Worm (Caenorhabditis elegans) whole organism, L4 larva: ENCODE data around the gene F52E1.2.
A peak's percentile ranks its signal among the peaks of the same experiment; 100 is the strongest.

Experiments used
- F44E2.7 ChIP-seq: fragments of 200-800 bp; sonication (Bioruptor generic); IDR thresholded peaks from 2 replicates; pipeline ENCODE4 v2.1.2; 2022; ENCODE audit warnings: missing genetic modification characterization, missing compliant biosample characterization
- T20F7.1 ChIP-seq: fragments of 200-800 bp; sonication (Bioruptor generic); optimal IDR thresholded peaks from 2 replicates; lab custom pipeline; 2018; ENCODE audit warnings: mild to moderate bottlenecking, missing genetic modification characterization, missing compliant biosample characterization
- T26A8.4 ChIP-seq: fragments of 200-800 bp; sonication (Bioruptor generic); IDR thresholded peaks from 2 replicates; pipeline ENCODE4 v1.3.6; 2022; ENCODE audit warnings: missing genetic modification characterization, missing compliant biosample characterization
- Y105C5A.15 ChIP-seq: fragments of 200-800 bp; sonication (Bioruptor generic); IDR thresholded peaks from 2 replicates; pipeline ENCODE4 v1.3.6; 2022; ENCODE audit warnings: missing genetic modification characterization, missing compliant biosample characterization
- Y48G9A.11 ChIP-seq: fragments of 200-800 bp; sonication (Bioruptor generic); IDR thresholded peaks from 2 replicates; pipeline ENCODE4 v1.3.6; 2022; ENCODE audit warnings: missing genetic modification reagents, missing genetic modification characterization, missing compliant biosample characterization
- aha-1 ChIP-seq: fragments of 150-350 bp; peaks from one replicate; lab custom pipeline; 2014; ENCODE audit warnings: missing biosample characterization, missing genetic modification characterization
- arid-1 ChIP-seq: fragments of 200-800 bp; sonication (Bioruptor generic); conservative IDR thresholded peaks from 2 replicates; pipeline ENCODE4 v1.3.6; 2022; ENCODE audit warnings: missing genetic modification reagents, missing genetic modification characterization, missing compliant biosample characterization
- attf-4 ChIP-seq: sonication (generic microtip); optimal IDR thresholded peaks from 3 replicates; lab custom pipeline; 2017; ENCODE audit warnings: missing biosample characterization, missing genetic modification characterization
- ceh-28 ChIP-seq: fragments of 150-350 bp; optimal IDR thresholded peaks from 2 replicates; lab custom pipeline; 2014; ENCODE audit warnings: missing biosample characterization, missing genetic modification reagents, missing genetic modification characterization
- ceh-44 ChIP-seq: fragments of 200-800 bp; sonication (Bioruptor generic); IDR thresholded peaks from 2 replicates; pipeline ENCODE4 v1.3.6; 2022; ENCODE audit warnings: missing genetic modification reagents, missing genetic modification characterization, missing compliant biosample characterization
- ces-1 ChIP-seq: fragments of 150-350 bp; sonication (generic microtip); optimal IDR thresholded peaks from 4 replicates; lab custom pipeline; 2014; ENCODE audit warnings: missing biosample characterization, missing genetic modification reagents, missing genetic modification characterization
- daf-16 ChIP-seq, 3 experiments: sonication (generic microtip); optimal IDR thresholded peaks; 2 replicates each; lab custom pipeline; 2016 to 2017; ENCODE audit warnings: missing genetic modification characterization in 3 of 3, missing genetic modification reagents in 3 of 3, mild to moderate bottlenecking in 2 of 3, missing compliant biosample characterization in 2 of 3, missing biosample characterization in 1 of 3, moderate library complexity in 1 of 3
- daf-19 ChIP-seq: fragments of 200-800 bp; sonication (Bioruptor generic); conservative IDR thresholded peaks from 2 replicates; pipeline ENCODE4 v1.3.6; 2022; ENCODE audit warnings: missing genetic modification characterization, missing compliant biosample characterization
- dmd-8 ChIP-seq: fragments of 200-800 bp; sonication (Bioruptor generic); IDR thresholded peaks from 2 replicates; pipeline ENCODE4 v1.3.6; 2022; ENCODE audit warnings: missing genetic modification characterization, missing compliant biosample characterization
- dve-1 ChIP-seq: sonication (generic microtip); optimal IDR thresholded peaks from 2 replicates; lab custom pipeline; 2017; ENCODE audit warnings: antibody characterized with exemption, mild to moderate bottlenecking, missing genetic modification characterization, missing compliant biosample characterization; ENCODE audit not compliant: insufficient read depth
- egl-27 ChIP-seq: sonication (generic microtip); optimal IDR thresholded peaks from 3 replicates; lab custom pipeline; 2017; ENCODE audit warnings: missing biosample characterization, missing genetic modification reagents, missing genetic modification characterization
- hif-1 ChIP-seq, 2 experiments: sonication (generic microtip); optimal IDR thresholded peaks; 2 replicates each; lab custom pipeline; 2016 to 2017; ENCODE audit warnings: missing compliant biosample characterization in 2 of 2, missing genetic modification characterization in 2 of 2, missing genetic modification reagents in 2 of 2, missing genotype in 2 of 2, mild to moderate bottlenecking in 1 of 2
- hlh-11 ChIP-seq: fragments of 200-800 bp; sonication (Bioruptor generic); optimal IDR thresholded peaks from 2 replicates; lab custom pipeline; 2018; ENCODE audit warnings: mild to moderate bottlenecking, missing genetic modification characterization, missing compliant biosample characterization
- hlh-30 ChIP-seq: sonication (generic microtip); optimal IDR thresholded peaks from 2 replicates; lab custom pipeline; 2017; ENCODE audit warnings: antibody characterized with exemption, mild to moderate bottlenecking, missing genetic modification characterization, missing compliant biosample characterization; ENCODE audit not compliant: insufficient read depth
- jun-1 ChIP-seq: fragments of 150-350 bp; optimal IDR thresholded peaks from 2 replicates; lab custom pipeline; 2014; ENCODE audit warnings: missing biosample characterization, missing genetic modification reagents, missing genetic modification characterization
- lin-1 ChIP-seq: fragments of 200-800 bp; sonication (Bioruptor generic); IDR thresholded peaks from 2 replicates; pipeline ENCODE4 v1.3.6; 2022; ENCODE audit warnings: missing genetic modification reagents, missing genetic modification characterization, missing compliant biosample characterization
- lin-13 ChIP-seq: fragments of 150-350 bp; optimal IDR thresholded peaks from 2 replicates; lab custom pipeline; 2014; ENCODE audit warnings: missing biosample characterization, missing genetic modification reagents, missing genetic modification characterization
- lin-38 ChIP-seq: fragments of 200-800 bp; sonication (Bioruptor generic); IDR thresholded peaks from 2 replicates; pipeline ENCODE4 v1.3.6; 2022; ENCODE audit warnings: missing genetic modification reagents, missing genetic modification characterization, missing compliant biosample characterization
- lsy-2 ChIP-seq, 2 experiments: fragments of 150-350 bp in 1 of 2; sonication (generic microtip) in 1 of 2; optimal IDR thresholded peaks; 2 replicates each; lab custom pipeline; 2014 to 2017; ENCODE audit warnings: missing biosample characterization in 2 of 2, missing genetic modification characterization in 2 of 2
- madf-9 ChIP-seq: fragments of 200-800 bp; sonication (Bioruptor generic); conservative IDR thresholded peaks from 2 replicates; pipeline ENCODE4 v1.3.6; 2022; ENCODE audit warnings: missing genetic modification reagents, missing genetic modification characterization, missing compliant biosample characterization
- mes-2 ChIP-seq: sonication (generic microtip); optimal IDR thresholded peaks from 2 replicates; lab custom pipeline; 2016; ENCODE audit warnings: missing genotype, mild to moderate bottlenecking, missing genetic modification characterization, missing compliant biosample characterization; ENCODE audit not compliant: poor library complexity, severe bottlenecking
- nhr-10 ChIP-seq: fragments of 150-350 bp; optimal IDR thresholded peaks from 2 replicates; lab custom pipeline; 2014; ENCODE audit warnings: missing biosample characterization, missing genetic modification characterization
- nhr-11 ChIP-seq: fragments of 150-350 bp; optimal IDR thresholded peaks from 2 replicates; lab custom pipeline; 2014; ENCODE audit warnings: missing biosample characterization, missing genetic modification characterization
- nhr-111 ChIP-seq: fragments of 200-800 bp; sonication (Bioruptor generic); optimal IDR thresholded peaks from 2 replicates; lab custom pipeline; 2018; ENCODE audit warnings: mild to moderate bottlenecking, missing genetic modification characterization, missing compliant biosample characterization
- nhr-25 ChIP-seq: sonication (generic microtip); optimal IDR thresholded peaks from 2 replicates; lab custom pipeline; 2017; ENCODE audit warnings: missing genetic modification characterization, mild to moderate bottlenecking, missing compliant biosample characterization, antibody characterized with exemption, moderate library complexity, borderline replicate concordance; ENCODE audit not compliant: insufficient read depth
- nhr-28 ChIP-seq: fragments of 150-350 bp; optimal IDR thresholded peaks from 2 replicates; lab custom pipeline; 2014; ENCODE audit warnings: missing biosample characterization, missing genetic modification characterization
- nhr-42 ChIP-seq: fragments of 200-800 bp; sonication (Bioruptor generic); IDR thresholded peaks from 2 replicates; pipeline ENCODE4 v1.3.6; 2022; ENCODE audit warnings: missing genetic modification characterization, missing compliant biosample characterization
- nhr-48 ChIP-seq: sonication (generic microtip); optimal IDR thresholded peaks from 2 replicates; lab custom pipeline; 2016; ENCODE audit warnings: mild to moderate bottlenecking, missing genetic modification characterization, missing compliant biosample characterization
- pha-4 ChIP-seq, 2 experiments: fragments of 150-350 bp in 1 of 2; fragments of 200-800 bp in 1 of 2; sonication (Bioruptor generic) in 1 of 2; IDR thresholded peaks in 1 of 2; optimal IDR thresholded peaks in 1 of 2; 2 replicates each; pipeline versions ENCODE4 v1.3.6 to Lab custom; 2014 to 2022; ENCODE audit warnings: missing genetic modification characterization in 2 of 2, missing genetic modification reagents in 2 of 2, missing biosample characterization in 1 of 2, missing compliant biosample characterization in 1 of 2
- pqm-1 ChIP-seq: sonication (generic microtip); optimal IDR thresholded peaks from 2 replicates; lab custom pipeline; 2017; ENCODE audit warnings: missing biosample characterization, missing genetic modification characterization
- sdz-12 ChIP-seq: fragments of 200-800 bp; sonication (Bioruptor generic); optimal IDR thresholded peaks from 2 replicates; lab custom pipeline; 2018; ENCODE audit warnings: mild to moderate bottlenecking, missing genetic modification characterization, missing compliant biosample characterization
- snpc-1.2 ChIP-seq: fragments of 200-800 bp; sonication (Bioruptor generic); IDR thresholded peaks from 2 replicates; pipeline ENCODE4 v1.3.6; 2022; ENCODE audit warnings: missing genetic modification reagents, missing genetic modification characterization, missing compliant biosample characterization
- spr-3 ChIP-seq: fragments of 200-800 bp; sonication (Bioruptor generic); optimal IDR thresholded peaks from 2 replicates; lab custom pipeline; 2018; ENCODE audit warnings: mild to moderate bottlenecking, missing genetic modification characterization, missing compliant biosample characterization
- tag-97 ChIP-seq: fragments of 200-800 bp; sonication (Bioruptor generic); IDR thresholded peaks from 2 replicates; pipeline ENCODE4 v1.3.6; 2022; ENCODE audit warnings: missing genetic modification characterization, missing compliant biosample characterization
- unc-62 ChIP-seq, 3 experiments: fragments of 150-350 bp in 1 of 3; sonication (generic microtip); optimal IDR thresholded peaks in 2 of 3; peaks in 1 of 3; 1 replicate in 1 of 3; 2 replicates in 2 of 3; lab custom pipeline; 2014 to 2017; ENCODE audit warnings: missing biosample characterization in 3 of 3, missing genetic modification characterization in 3 of 3, missing genetic modification reagents in 3 of 3, missing genotype in 1 of 3
- zfp-2 ChIP-seq: sonication (generic microtip); optimal IDR thresholded peaks from 2 replicates; lab custom pipeline; 2016; ENCODE audit warnings: mild to moderate bottlenecking, missing genetic modification characterization, missing compliant biosample characterization
- ztf-11 ChIP-seq: fragments of 150-350 bp; optimal IDR thresholded peaks from 2 replicates; lab custom pipeline; 2014; ENCODE audit warnings: missing biosample characterization, missing genetic modification characterization

F52E1.2 gene

ce11 chrV:8424840-8425814, 14.7 kb downstream of the F52E1.2 start (continued):
- TF ChIP-seq aha-1, result no peak
- peak; percentile 53 for TF ChIP-seq pqm-1 (tag; lab: Kevin White, UChicago)
- peak; percentile 46; the same call in 1 of the 2 replicates for TF ChIP-seq lin-1 (GFP tag; lab: Robert Waterston, UW)
- 0 out of 2 replicates have a peak, but pooled peaks have one; percentile 36 for TF ChIP-seq snpc-1.2
- no peak for TF ChIP-seq zfp-2
- TF ChIP-seq pha-4 (GFP tag; IDR thresholded peaks at IDR 0.05; lab: Robert Waterston, UW), result 0 out of 2 replicates have a peak, but pooled peaks have one; percentile 13
- TF ChIP-seq pha-4 (tag; optimal IDR thresholded peaks at IDR 0.05; lab: Kevin White, UChicago), result no peak
- peak; percentile 86 for TF ChIP-seq hlh-30
- peak in 1 of 2 experiments; percentile 42 for TF ChIP-seq lsy-2 (tag; optimal IDR thresholded peaks at IDR 0.05; lab: Kevin White, UChicago)
- TF ChIP-seq nhr-48 (tag; lab: Kevin White, UChicago), result peak; percentile 46
- TF ChIP-seq Y48G9A.11 (GFP tag; lab: Robert Waterston, UW), result peak; percentile 19; the same call in 1 of the 2 replicates
- peak; percentile 93 for TF ChIP-seq hlh-11

- TF ChIP-seq ceh-44 (GFP tag; lab: Robert Waterston, UW) (no peak), madf-9 (no peak), Y105C5A.15 (no peak), nhr-48 (tag; lab: Kevin White, UChicago) (peak; percentile 14), attf-4 (tag; lab: Kevin White, UChicago) (no peak), arid-1 (GFP tag; lab: Robert Waterston, UW) (no peak), lin-1 (GFP tag; lab: Robert Waterston, UW) (no peak), tag-97 (GFP tag; lab: Robert Waterston, UW) (no peak), sdz-12 (no peak), daf-16 (GFP tag; optimal IDR thresholded peaks at IDR 0.05; lab: Kevin White, UChicago) (no peak), daf-16 (tag; optimal IDR thresholded peaks at IDR 0.05; lab: Kevin White, UChicago) (peak; percentile 18), nhr-111 (GFP tag; lab: Kevin White, UChicago) (no peak), lin-13 (GFP tag; lab: Kevin White, UChicago) (no peak), jun-1 (tag; lab: Kevin White, UChicago) (no peak), daf-19 (no peak), nhr-25 (tag; lab: Kevin White, UChicago) (no peak), unc-62 (GFP tag; optimal IDR thresholded peaks at IDR 0.05 in 1 of 2; lab: Kevin White, UChicago) (no peak), unc-62 (tag; optimal IDR thresholded peaks at IDR 0.05; lab: Kevin White, UChicago) (no peak), dmd-8 (no peak), dve-1 (tag; lab: Kevin White, UChicago) (peak; percentile 6), spr-3 (GFP tag; lab: Kevin White, UChicago) (no peak), egl-27 (tag; lab: Kevin White, UChicago) (no peak), mes-2 (tag; lab: Kevin White, UChicago) (no peak), lsy-2 (tag; optimal IDR thresholded peaks at IDR 0.05; lab: Kevin White, UChicago) (peak in 1 of 2 experiments; percentile 23), nhr-42 (no peak), T20F7.1 (GFP tag; lab: Kevin White, UChicago) (no peak), F44E2.7 (GFP tag; lab: Robert Waterston, UW) (no peak), ceh-28 (tag; lab: Kevin White, UChicago) (no peak), ztf-11 (tag; lab: Kevin White, UChicago) (no peak), T26A8.4 (GFP tag; lab: Robert Waterston, UW) (no peak), nhr-11 (no peak), nhr-28 (tag; lab: Kevin White, UChicago) (no peak), ces-1 (GFP tag; lab: Kevin White, UChicago) (no peak), hif-1 (tag; optimal IDR thresholded peaks at IDR 0.05; lab: Kevin White, UChicago) (no peak), aha-1 (peak; percentile 68), lin-38 (GFP tag; lab: Robert Waterston, UW) (0 out of 2 replicates have a peak, but pooled peaks have one; percentile 17), nhr-10 (tag; lab: Kevin White, UChicago) (no peak)
These were observed 15.8 kb downstream of the F52E1.2 start for ce11 chrV:8426210-8426609.
